Worm (Caenorhabditis elegans) whole organism, L2 larva: ENCODE results near the gene mbr-1.

Experiments used
- C34F6.9 ChIP-seq: fragments of 150-350 bp; optimal IDR thresholded peaks from 2 replicates; lab custom pipeline; 2014; ENCODE audit warnings: missing biosample characterization, missing genetic modification characterization
- alr-1 ChIP-seq: fragments of 150-350 bp; optimal IDR thresholded peaks from 2 replicates; lab custom pipeline; 2014; ENCODE audit warnings: missing biosample characterization, missing genetic modification characterization
- aly-2 ChIP-seq: fragments of 150-350 bp; optimal IDR thresholded peaks from 2 replicates; lab custom pipeline; 2014; ENCODE audit warnings: missing biosample characterization, missing genetic modification characterization
- ama-1 ChIP-seq: fragments of 150-350 bp; optimal IDR thresholded peaks from 2 replicates; lab custom pipeline; 2018; ENCODE audit warnings: inconsistent platforms
- blmp-1 ChIP-seq: sonication (generic microtip); optimal IDR thresholded peaks from 2 replicates; lab custom pipeline; 2017; ENCODE audit warnings: missing genetic modification characterization, mild to moderate bottlenecking, missing compliant biosample characterization, antibody characterized with exemption, moderate library complexity; ENCODE audit not compliant: insufficient read depth
- ceh-16 ChIP-seq: fragments of 150-350 bp; optimal IDR thresholded peaks from 2 replicates; lab custom pipeline; 2014; ENCODE audit warnings: missing biosample characterization, missing genetic modification characterization
- ceh-82 ChIP-seq: fragments of 150-350 bp; optimal IDR thresholded peaks from 2 replicates; lab custom pipeline; 2014; ENCODE audit warnings: missing biosample characterization, missing genetic modification characterization
- crh-2 ChIP-seq: sonication (generic microtip); optimal IDR thresholded peaks from 2 replicates; lab custom pipeline; 2017; ENCODE audit warnings: missing biosample characterization, missing genetic modification characterization
- egl-27 ChIP-seq: sonication (generic microtip); optimal IDR thresholded peaks from 3 replicates; lab custom pipeline; 2017; ENCODE audit warnings: missing biosample characterization, missing genetic modification reagents, missing genetic modification characterization
- elt-1 ChIP-seq: fragments of 150-350 bp; optimal IDR thresholded peaks from 2 replicates; lab custom pipeline; 2014; ENCODE audit warnings: missing biosample characterization, missing genetic modification characterization
- fos-1 ChIP-seq: fragments of 150-350 bp; optimal IDR thresholded peaks from 2 replicates; lab custom pipeline; 2014; ENCODE audit warnings: missing biosample characterization, missing genetic modification characterization
- gmeb-1 ChIP-seq: fragments of 150-350 bp; optimal IDR thresholded peaks from 2 replicates; lab custom pipeline; 2014; ENCODE audit warnings: missing biosample characterization, missing genetic modification characterization
- lin-11 ChIP-seq: fragments of 150-350 bp; sonication (generic microtip); optimal IDR thresholded peaks from 2 replicates; lab custom pipeline; 2014; ENCODE audit warnings: missing biosample characterization, missing genetic modification characterization, inconsistent platforms, mixed read lengths
- lin-39 ChIP-seq: fragments of 150-350 bp; optimal IDR thresholded peaks from 2 replicates; lab custom pipeline; 2014; ENCODE audit warnings: missing biosample characterization, missing genetic modification reagents, missing genetic modification characterization
- mab-5 ChIP-seq: fragments of 150-350 bp; optimal IDR thresholded peaks from 2 replicates; lab custom pipeline; 2014; ENCODE audit warnings: missing biosample characterization, missing genetic modification characterization
- mdl-1 ChIP-seq, 2 experiments: fragments of 150-350 bp in 1 of 2; sonication (generic microtip) in 1 of 2; optimal IDR thresholded peaks; 2 replicates each; lab custom pipeline; 2017; ENCODE audit warnings: missing biosample characterization in 2 of 2, missing genetic modification characterization in 2 of 2
- nhr-10 ChIP-seq: sonication (generic microtip); optimal IDR thresholded peaks from 2 replicates; lab custom pipeline; 2017; ENCODE audit warnings: missing biosample characterization, missing genetic modification characterization
- nhr-11 ChIP-seq: fragments of 150-350 bp; optimal IDR thresholded peaks from 2 replicates; lab custom pipeline; 2014; ENCODE audit warnings: missing biosample characterization, missing genetic modification characterization
- nhr-12 ChIP-seq: fragments of 150-350 bp; optimal IDR thresholded peaks from 2 replicates; lab custom pipeline; 2014; ENCODE audit warnings: missing biosample characterization, missing genetic modification characterization
- nhr-129 ChIP-seq: fragments of 150-350 bp; optimal IDR thresholded peaks from 2 replicates; lab custom pipeline; 2014; ENCODE audit warnings: missing biosample characterization, missing genetic modification characterization
- nhr-21 ChIP-seq: fragments of 150-350 bp; optimal IDR thresholded peaks from 2 replicates; lab custom pipeline; 2014; ENCODE audit warnings: missing biosample characterization, missing genetic modification characterization
- nhr-23 ChIP-seq: fragments of 150-350 bp; optimal IDR thresholded peaks from 2 replicates; lab custom pipeline; 2014; ENCODE audit warnings: missing biosample characterization, missing genetic modification reagents, missing genetic modification characterization
- nhr-25 ChIP-seq: fragments of 150-350 bp; sonication (generic microtip); optimal IDR thresholded peaks from 3 replicates; lab custom pipeline; 2014; ENCODE audit warnings: missing biosample characterization, missing genetic modification characterization
- nhr-6 ChIP-seq: fragments of 150-350 bp; optimal IDR thresholded peaks from 2 replicates; lab custom pipeline; 2014; ENCODE audit warnings: missing biosample characterization, missing genetic modification characterization
- nhr-77 ChIP-seq: fragments of 150-350 bp; optimal IDR thresholded peaks from 2 replicates; lab custom pipeline; 2014; ENCODE audit warnings: missing biosample characterization, missing genetic modification characterization
- sem-4 ChIP-seq: fragments of 150-350 bp; optimal IDR thresholded peaks from 2 replicates; lab custom pipeline; 2014; ENCODE audit warnings: missing biosample characterization, missing genetic modification reagents, missing genetic modification characterization
- skn-1 ChIP-seq: sonication (generic microtip); optimal IDR thresholded peaks from 2 replicates; lab custom pipeline; 2017; ENCODE audit warnings: missing biosample characterization, missing genetic modification characterization
- sma-3 ChIP-seq: sonication (generic microtip); optimal IDR thresholded peaks from 2 replicates; lab custom pipeline; 2016; ENCODE audit warnings: missing genetic modification reagents, missing genetic modification characterization, missing compliant biosample characterization
- sma-9 ChIP-seq, 2 experiments: fragments of 150-350 bp in 1 of 2; sonication (generic microtip) in 1 of 2; optimal IDR thresholded peaks; 2 replicates each; lab custom pipeline; 2014 to 2016; ENCODE audit warnings: missing genetic modification characterization in 2 of 2, mild to moderate bottlenecking in 1 of 2, missing biosample characterization in 1 of 2, missing compliant biosample characterization in 1 of 2, missing genetic modification reagents in 1 of 2, moderate library complexity in 1 of 2
- unc-39 ChIP-seq: fragments of 150-350 bp; optimal IDR thresholded peaks from 2 replicates; lab custom pipeline; 2014; ENCODE audit warnings: missing biosample characterization, missing genetic modification characterization
- unc-62 ChIP-seq: fragments of 150-350 bp; optimal IDR thresholded peaks from 2 replicates; lab custom pipeline; 2014; ENCODE audit warnings: missing biosample characterization, missing genetic modification reagents, missing genetic modification characterization

Gene mbr-1

ce11 chrX:10748145-10748544, 26.3 kb upstream of the mbr-1 start:
- TF ChIP-seq unc-39 (tag; lab: Kevin White, UChicago) (no peak), mdl-1 (tag; optimal IDR thresholded peaks at IDR 0.05; lab: Kevin White, UChicago) (no peak), sma-9 (GFP tag; optimal IDR thresholded peaks at IDR 0.05; lab: Kevin White, UChicago) (no peak), sma-9 (tag; optimal IDR thresholded peaks at IDR 0.05; lab: Kevin White, UChicago) (no peak), nhr-77 (tag; lab: Kevin White, UChicago) (no peak), aly-2 (tag; lab: Kevin White, UChicago) (no peak), lin-11 (tag; lab: Kevin White, UChicago) (no peak), alr-1 (tag; lab: Kevin White, UChicago) (no peak), nhr-129 (tag; lab: Kevin White, UChicago) (peak; percentile 3), C34F6.9 (tag; lab: Kevin White, UChicago) (no peak), unc-62 (GFP tag; lab: Kevin White, UChicago) (no peak), egl-27 (no peak), ama-1 (no peak), sem-4 (no peak), gmeb-1 (no peak), fos-1 (peak; percentile 55), ceh-16 (tag; lab: Kevin White, UChicago) (no peak), nhr-10 (tag; lab: Kevin White, UChicago) (no peak)
- TF ChIP-seq, all 48 proteins: peak for 2

- TF ChIP-seq nhr-6 (tag; lab: Kevin White, UChicago): no peak
- TF ChIP-seq gmeb-1: no peak
Measured at ce11 chrX:10746388-10746787, 24.5 kb upstream of the mbr-1 start, which contains the start of gene R07A4.2. TSS of gene R07A4.2 (minus strand) at chrX:10746488.

- TF ChIP-seq sma-3 (no peak), mdl-1 (tag; optimal IDR thresholded peaks at IDR 0.05; lab: Kevin White, UChicago) (no peak), sma-9 (GFP tag; optimal IDR thresholded peaks at IDR 0.05; lab: Kevin White, UChicago) (no peak), sma-9 (tag; optimal IDR thresholded peaks at IDR 0.05; lab: Kevin White, UChicago) (no peak), unc-62 (GFP tag; lab: Kevin White, UChicago) (no peak), blmp-1 (no peak), C34F6.9 (tag; lab: Kevin White, UChicago) (no peak)
- TF ChIP-seq, all 48 proteins: peak for 0
Measured at ce11 chrX:10734026-10734425, 12.2 kb upstream of the mbr-1 start, which contains the start of gene egl-36. TSS of gene egl-36 (plus strand) at chrX:10734326.

ce11 chrX:10731837-10732236, 10.0 kb upstream of the mbr-1 start:
- no peak for TF ChIP-seq nhr-11 (tag; lab: Kevin White, UChicago)
- peak; percentile 39 for TF ChIP-seq crh-2 (tag; lab: Kevin White, UChicago)
- TF ChIP-seq fos-1: peak; percentile 4
- TF ChIP-seq nhr-21 (tag; lab: Kevin White, UChicago): peak; percentile 20
- TF ChIP-seq, all 48 proteins: peak for 3

DNA sequence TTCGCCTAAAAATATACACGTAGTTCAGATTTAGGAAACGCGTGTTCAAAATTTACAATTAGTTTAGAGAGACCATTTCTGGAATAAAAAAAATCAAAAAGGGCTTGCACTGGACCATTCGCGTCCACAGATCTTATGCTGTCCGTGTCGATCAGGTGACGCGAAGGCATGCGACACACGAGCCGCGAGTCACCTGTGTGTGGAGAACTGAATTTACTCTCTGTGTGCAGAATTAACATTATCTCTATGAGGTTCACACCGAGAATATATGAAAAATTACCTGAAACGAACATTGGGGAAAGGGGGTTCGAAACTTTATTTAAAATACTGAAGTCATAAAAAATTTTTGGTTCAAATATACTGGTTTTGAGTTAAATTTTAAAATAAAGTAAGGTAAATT, 5.8 kb upstream of the mbr-1 start:
- TF ChIP-seq ceh-16 (tag; lab: Kevin White, UChicago) (no peak), nhr-25 (no peak), ceh-82 (tag; lab: Kevin White, UChicago) (no peak), skn-1 (tag; lab: Kevin White, UChicago) (no peak), unc-39 (tag; lab: Kevin White, UChicago) (no peak), nhr-23 (no peak), lin-39 (tag; lab: Kevin White, UChicago) (no peak), nhr-77 (tag; lab: Kevin White, UChicago) (no peak), nhr-11 (tag; lab: Kevin White, UChicago) (no peak), fos-1 (no peak), sma-3 (no peak), elt-1 (no peak), crh-2 (tag; lab: Kevin White, UChicago) (no peak), nhr-12 (no peak), mab-5 (no peak), unc-62 (GFP tag; lab: Kevin White, UChicago) (no peak)

DNA sequence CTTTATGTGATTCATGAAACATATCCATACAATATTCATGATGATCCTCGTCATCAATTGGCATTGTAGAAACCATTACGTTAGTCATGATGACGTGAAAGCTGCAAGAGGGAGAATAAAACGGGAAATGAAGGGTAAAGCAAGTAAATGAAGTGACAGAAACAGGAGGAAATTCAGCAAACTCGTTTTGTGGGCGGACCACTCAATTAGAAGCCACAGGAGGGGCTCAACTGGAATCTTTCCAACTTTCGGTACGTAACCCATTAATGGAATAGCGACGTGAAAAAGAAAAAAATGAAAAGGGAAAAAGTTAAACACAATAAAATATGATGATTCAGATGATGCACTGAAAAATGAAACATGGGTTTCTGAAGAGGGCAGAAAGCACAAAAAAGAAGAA, 4.8 kb downstream of the mbr-1 start, which contains the start of gene T01C1.4:
Gene T01C1.4 (minus strand): TSS at position 101 of the 400 bp plus-strand sequence.
- TF ChIP-seq sma-9 (GFP tag; optimal IDR thresholded peaks at IDR 0.05; lab: Kevin White, UChicago) (peak; percentile 3), sma-9 (tag; optimal IDR thresholded peaks at IDR 0.05; lab: Kevin White, UChicago) (no peak), egl-27 (no peak)
- TF ChIP-seq, all 48 proteins: peak for 1
